Worm (Caenorhabditis elegans): ENCODE data around the gene srw-4.

DNA sequence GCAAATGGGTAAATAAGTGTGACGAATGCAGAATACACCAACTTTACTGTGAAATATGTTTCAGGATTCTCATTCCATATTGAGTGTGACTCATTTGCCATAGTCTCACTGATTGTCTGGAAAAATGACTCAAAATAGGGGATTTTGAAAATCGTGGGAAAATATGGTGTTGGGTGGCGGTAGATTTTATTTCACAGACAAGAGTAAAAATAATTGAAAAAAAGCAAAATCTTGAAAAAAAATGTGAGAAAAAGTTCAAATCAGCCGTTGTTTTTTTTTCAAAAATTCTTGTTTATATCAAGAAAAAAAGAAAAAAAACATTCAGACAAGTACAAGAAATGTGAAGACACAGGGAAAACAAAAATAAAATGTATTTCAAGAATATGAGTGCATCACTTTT is 34.0 kb upstream of the srw-4 start, which contains the start of gene srh-38:
- no peak for TF ChIP-seq F13H6.1 (tag; optimal IDR thresholded peaks at IDR 0.05)
- no peak for TF ChIP-seq pqm-1 (tag; optimal IDR thresholded peaks at IDR 0.05)
- TF ChIP-seq unc-86 (tag; optimal IDR thresholded peaks at IDR 0.05) = no peak
- no peak for TF ChIP-seq ceh-9 (tag; optimal IDR thresholded peaks at IDR 0.05)
- TF ChIP-seq fkh-6 (tag; optimal IDR thresholded peaks at IDR 0.05) = no peak
- no peak for TF ChIP-seq ama-1 (optimal IDR thresholded peaks at IDR 0.05)
- no peak for TF ChIP-seq nfya-1 (tag; optimal IDR thresholded peaks at IDR 0.05)
- no peak for TF ChIP-seq eyg-1 (tag; optimal IDR thresholded peaks at IDR 0.05)
- TF ChIP-seq ceh-22 (tag; optimal IDR thresholded peaks at IDR 0.05) = no peak
- TF ChIP-seq pag-3 (tag; optimal IDR thresholded peaks at IDR 0.05; ENCODE audit: borderline replicate concordance) = no peak
- TF ChIP-seq tbx-2 (tag; optimal IDR thresholded peaks at IDR 0.05) = no peak
- TF ChIP-seq syd-9 (tag; optimal IDR thresholded peaks at IDR 0.05) = no peak
